Fruit fly (Drosophila melanogaster) whole organism, wandering third instar larva: ENCODE data around the gene Cdk8.

ENCODE experiments used
- CG32264 ChIP-seq: fragments of 200-800 bp; sonication (Bioruptor generic); optimal IDR thresholded peaks from 2 replicates; lab custom pipeline; 2016; ENCODE audit warnings: missing biosample characterization, missing genetic modification characterization
- CG9705 ChIP-seq: fragments of 200-800 bp; sonication (Bioruptor generic); optimal IDR thresholded peaks from 2 replicates; lab custom pipeline; 2018; ENCODE audit warnings: missing biosample characterization, mild to moderate bottlenecking, missing genetic modification characterization
- CrebA ChIP-seq: fragments of 200-800 bp; sonication (Bioruptor generic); optimal IDR thresholded peaks from 2 replicates; lab custom pipeline; 2016; ENCODE audit warnings: missing biosample characterization, mild to moderate bottlenecking, missing genetic modification characterization, borderline replicate concordance
- Dfd ChIP-seq: fragments of >200 bp; optimal IDR thresholded peaks from 2 replicates; lab custom pipeline; 2017; ENCODE audit warnings: missing biosample characterization, missing genetic modification characterization
- Dif ChIP-seq: fragments of 200-275, 200-300 bp; sonication (Bioruptor generic); optimal IDR thresholded peaks from 2 replicates; lab custom pipeline; 2018; ENCODE audit warnings: missing biosample characterization, missing genetic modification characterization; ENCODE audit not compliant: partially characterized antibody
- GATAd ChIP-seq: sonication (Bioruptor generic); optimal IDR thresholded peaks from 2 replicates; lab custom pipeline; 2016; ENCODE audit warnings: missing biosample characterization, missing genetic modification characterization
- HLH106 ChIP-seq: fragments of 200-800 bp; optimal IDR thresholded peaks from 3 replicates; lab custom pipeline; 2019; ENCODE audit warnings: missing biosample characterization, mild to moderate bottlenecking, missing genetic modification characterization, moderate library complexity
- Hnf4 ChIP-seq: fragments of 200-800 bp; sonication (Bioruptor generic); optimal IDR thresholded peaks from 2 replicates; lab custom pipeline; 2016; ENCODE audit warnings: missing biosample characterization, mild to moderate bottlenecking, missing genetic modification characterization
- Hr78 ChIP-seq: fragments of >200 bp; optimal IDR thresholded peaks from 2 replicates; lab custom pipeline; 2017; ENCODE audit warnings: missing biosample characterization, missing genetic modification characterization
- Hr83 ChIP-seq: fragments of 200-300 bp; sonication (Bioruptor generic); optimal IDR thresholded peaks from 2 replicates; lab custom pipeline; 2016; ENCODE audit warnings: missing biosample characterization, mild to moderate bottlenecking, missing genetic modification characterization, moderate library complexity; ENCODE audit not compliant: poor library complexity, severe bottlenecking
- Jra ChIP-seq: sonication (Bioruptor generic); optimal IDR thresholded peaks from 2 replicates; lab custom pipeline; 2016; ENCODE audit warnings: missing biosample characterization, missing genetic modification characterization
- Myc ChIP-seq: fragments of >200 bp; optimal IDR thresholded peaks from 2 replicates; lab custom pipeline; 2017
- N ChIP-seq: fragments of >200 bp; optimal IDR thresholded peaks from 2 replicates; lab custom pipeline; 2018; ENCODE audit warnings: missing biosample characterization, missing external identifiers, missing genetic modification characterization
- OdsH ChIP-seq: fragments of 200-800 bp; sonication (Bioruptor generic); optimal IDR thresholded peaks from 2 replicates; lab custom pipeline; 2016; ENCODE audit warnings: missing biosample characterization, mild to moderate bottlenecking, missing genetic modification characterization
- Rel ChIP-seq, 2 experiments: fragments of 200-800 bp; sonication (Bioruptor generic) in 1 of 2; optimal IDR thresholded peaks; 2 replicates in 1 of 2; 3 replicates in 1 of 2; lab custom pipeline; 2016 to 2019; ENCODE audit warnings: mild to moderate bottlenecking in 2 of 2, missing biosample characterization in 2 of 2, missing genetic modification characterization in 2 of 2, moderate library complexity in 1 of 2
- Vsx2 ChIP-seq: fragments of 200-300, 225-300 bp; sonication (Bioruptor generic); optimal IDR thresholded peaks from 2 replicates; lab custom pipeline; 2018; ENCODE audit warnings: missing biosample characterization, missing genetic modification characterization; ENCODE audit not compliant: partially characterized antibody
- br ChIP-seq: fragments of 200-800 bp; sonication (Bioruptor generic); optimal IDR thresholded peaks from 2 replicates; lab custom pipeline; 2016; ENCODE audit warnings: missing biosample characterization, missing genetic modification characterization
- dl ChIP-seq, 2 experiments: fragments of 175-275, 200-275 bp in 1 of 2; fragments of 200-275 bp in 1 of 2; sonication (Bioruptor generic); optimal IDR thresholded peaks; lab custom pipeline; 2018; ENCODE audit warnings: mild to moderate bottlenecking in 2 of 2, missing biosample characterization in 2 of 2, missing genetic modification characterization in 2 of 2, moderate library complexity in 2 of 2; ENCODE audit not compliant: partially characterized antibody in 2 of 2, insufficient read depth in 1 of 2
- dmrt93B ChIP-seq: fragments of 200-800 bp; sonication (Bioruptor generic); optimal IDR thresholded peaks from 2 replicates; lab custom pipeline; 2018; ENCODE audit warnings: missing biosample characterization, mild to moderate bottlenecking, missing genetic modification characterization
- ey ChIP-seq: fragments of 200-800 bp; sonication (Bioruptor generic); optimal IDR thresholded peaks from 2 replicates; lab custom pipeline; 2016; ENCODE audit warnings: missing biosample characterization, missing genetic modification characterization
- foxo ChIP-seq, 2 experiments: fragments of 200-800 bp; sonication (Bioruptor generic); optimal IDR thresholded peaks; 2 replicates in 1 of 2; 3 replicates in 1 of 2; lab custom pipeline; 2016 to 2017; ENCODE audit warnings: missing biosample characterization in 2 of 2, missing genetic modification characterization in 2 of 2
- h ChIP-seq: fragments of 200-800 bp; sonication (Bioruptor generic); optimal IDR thresholded peaks from 3 replicates; lab custom pipeline; 2016; ENCODE audit warnings: missing biosample characterization, mild to moderate bottlenecking, missing genetic modification characterization
- jim ChIP-seq: fragments of 175-275, 200-325 bp; sonication (Bioruptor generic); optimal IDR thresholded peaks from 2 replicates; lab custom pipeline; 2016; ENCODE audit warnings: missing biosample characterization, mild to moderate bottlenecking, missing genetic modification characterization
- pan ChIP-seq: fragments of >200 bp; optimal IDR thresholded peaks from 2 replicates; lab custom pipeline; 2017
- psq ChIP-seq: fragments of 200-800 bp; sonication (Bioruptor generic); optimal IDR thresholded peaks from 3 replicates; lab custom pipeline; 2017; ENCODE audit warnings: missing biosample characterization, mild to moderate bottlenecking, missing genetic modification characterization, moderate library complexity
- rgr ChIP-seq: fragments of 200-800 bp; sonication (Bioruptor generic); optimal IDR thresholded peaks from 3 replicates; lab custom pipeline; 2016; ENCODE audit warnings: missing biosample characterization, mild to moderate bottlenecking, missing genetic modification characterization
- sage ChIP-seq: fragments of 200-800 bp; sonication (Bioruptor generic); optimal IDR thresholded peaks from 2 replicates; lab custom pipeline; 2016; ENCODE audit warnings: missing biosample characterization, mild to moderate bottlenecking, missing genetic modification characterization
- sv ChIP-seq: fragments of 200-800 bp; sonication (Bioruptor generic); optimal IDR thresholded peaks from 3 replicates; lab custom pipeline; 2016; ENCODE audit warnings: missing biosample characterization, missing genetic modification characterization
- tai ChIP-seq: sonication (Bioruptor generic); optimal IDR thresholded peaks from 2 replicates; lab custom pipeline; 2016; ENCODE audit warnings: missing biosample characterization, missing genetic modification characterization
- usp ChIP-seq: fragments of >200 bp; optimal IDR thresholded peaks from 2 replicates; lab custom pipeline; 2017; ENCODE audit warnings: missing biosample characterization, missing genetic modification characterization
- woc ChIP-seq: sonication (Bioruptor generic); optimal IDR thresholded peaks from 2 replicates; lab custom pipeline; 2016; ENCODE audit warnings: missing biosample characterization, mild to moderate bottlenecking, missing genetic modification characterization

Gene Cdk8

DNA sequence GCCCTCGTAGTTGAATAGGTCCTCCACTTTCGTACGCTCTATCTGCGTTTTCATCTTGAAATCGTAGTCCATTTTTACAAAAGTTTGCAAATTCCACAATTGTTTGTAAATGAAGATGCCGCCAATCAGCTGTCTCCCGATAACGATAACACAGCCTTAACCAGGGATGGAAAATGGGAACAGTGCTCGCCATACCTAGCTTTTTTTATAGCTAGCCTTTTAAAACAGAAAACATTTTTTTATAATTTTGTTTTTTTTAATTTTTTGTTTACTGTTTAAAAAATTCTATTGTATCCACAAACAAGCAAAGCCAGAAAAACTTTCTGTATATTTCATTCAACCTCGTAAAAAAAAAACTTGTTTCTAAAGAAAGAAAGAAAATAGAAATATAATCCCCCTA lies at the start of gene Cdk8:
Cdk8 (minus strand) TSS at position 137 of the 400 bp plus-strand sequence.
- TF ChIP-seq CrebA (GFP tag; lab: Kevin White, UChicago): no peak
- TF ChIP-seq foxo (GFP tag; optimal IDR thresholded peaks at IDR 0.05; lab: Kevin White, UChicago): no peak
- no peak for TF ChIP-seq br (GFP tag; lab: Kevin White, UChicago)
- no peak for TF ChIP-seq Hr78 (GFP tag; lab: Kevin White, UChicago)
- peak; percentile 55 for TF ChIP-seq Myc (lab: Kevin White, UChicago)
- no peak for TF ChIP-seq Hr83 (GFP tag; lab: Kevin White, UChicago)
- no peak for TF ChIP-seq h (GFP tag; lab: Kevin White, UChicago)
- no peak for TF ChIP-seq jim (GFP tag; lab: Kevin White, UChicago)
- no peak for TF ChIP-seq Rel (GFP tag; optimal IDR thresholded peaks at IDR 0.05; lab: Kevin White, UChicago)
- no peak for TF ChIP-seq Rel (tag; optimal IDR thresholded peaks at IDR 0.05; lab: Kevin White, UChicago)
- TF ChIP-seq GATAd: no peak
- no peak for TF ChIP-seq ey (GFP tag; lab: Kevin White, UChicago)
- peak; percentile 2 for TF ChIP-seq sv
- no peak for TF ChIP-seq sage (GFP tag; lab: Kevin White, UChicago)
- TF ChIP-seq CG9705 (GFP tag; lab: Kevin White, UChicago): no peak
- no peak for TF ChIP-seq Jra (GFP tag; lab: Kevin White, UChicago)

DNA sequence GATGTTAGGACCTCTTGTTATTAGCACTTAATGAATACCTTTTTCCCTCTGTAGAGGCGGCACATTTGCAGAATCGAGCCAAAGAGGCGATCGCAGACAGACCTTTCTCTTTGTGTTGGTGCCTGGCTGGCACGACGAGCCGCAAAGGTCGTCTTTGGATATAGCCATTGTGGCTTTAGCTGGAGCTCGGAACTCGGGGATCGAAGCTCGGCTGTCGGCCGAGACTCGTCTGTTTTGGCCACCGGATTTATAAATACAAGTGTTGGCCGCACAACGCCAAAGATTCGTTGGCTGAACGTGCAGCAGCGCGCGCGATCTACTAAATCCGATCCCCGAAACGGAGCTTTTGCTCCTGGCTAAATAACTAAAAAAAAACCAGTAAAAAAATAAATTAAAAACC lies 40.2 kb upstream of the Cdk8 start, which contains the start of gene CG34382:
CG34382 (plus strand) TSS at position 301 of the 400 bp plus-strand sequence.
- TF ChIP-seq foxo (GFP tag; optimal IDR thresholded peaks at IDR 0.05; lab: Kevin White, UChicago) (no peak), br (GFP tag; lab: Kevin White, UChicago) (no peak), Jra (GFP tag; lab: Kevin White, UChicago) (no peak), sage (GFP tag; lab: Kevin White, UChicago) (no peak), N (no peak), sv (no peak), Dfd (GFP tag; lab: Kevin White, UChicago) (no peak), ey (GFP tag; lab: Kevin White, UChicago) (no peak), woc (GFP tag; lab: Kevin White, UChicago) (no peak), GATAd (no peak), dmrt93B (GFP tag; lab: Kevin White, UChicago) (no peak), CrebA (GFP tag; lab: Kevin White, UChicago) (no peak), Rel (GFP tag; optimal IDR thresholded peaks at IDR 0.05; lab: Kevin White, UChicago) (no peak), Rel (tag; optimal IDR thresholded peaks at IDR 0.05; lab: Kevin White, UChicago) (no peak), dl (GFP tag; optimal IDR thresholded peaks at IDR 0.05; lab: Kevin White, UChicago; ENCODE audit: insufficient read depth in 1 of 2, partially characterized antibody in 2 of 2) (no peak), Dif (GFP tag; lab: Kevin White, UChicago) (no peak), Myc (lab: Kevin White, UChicago) (no peak), usp (no peak), Hr83 (GFP tag; lab: Kevin White, UChicago) (no peak), HLH106 (no peak), tai (GFP tag; lab: Kevin White, UChicago) (no peak)

DNA sequence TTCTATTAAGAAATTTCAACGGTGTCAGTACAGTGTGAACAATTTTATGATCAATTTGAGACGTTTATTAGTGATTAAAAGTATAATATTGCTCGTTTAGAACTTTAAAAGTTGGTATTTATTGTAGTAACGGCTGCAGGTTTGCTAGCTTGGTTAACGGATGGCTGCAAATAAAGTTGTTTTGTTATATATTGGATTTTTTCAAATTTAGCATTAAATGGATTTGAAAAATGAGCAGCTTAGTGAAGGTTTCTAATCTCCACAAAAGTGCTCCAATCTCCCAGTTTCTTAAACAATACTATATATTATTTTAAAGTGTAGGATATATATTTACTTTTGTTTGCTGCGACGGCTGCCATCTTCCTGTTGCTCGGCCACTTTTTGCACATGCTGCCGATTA lies 33.6 kb upstream of the Cdk8 start:
- TF ChIP-seq psq (GFP tag; lab: Kevin White, UChicago): no peak
- TF ChIP-seq, all 38 proteins: peak for 0

DNA sequence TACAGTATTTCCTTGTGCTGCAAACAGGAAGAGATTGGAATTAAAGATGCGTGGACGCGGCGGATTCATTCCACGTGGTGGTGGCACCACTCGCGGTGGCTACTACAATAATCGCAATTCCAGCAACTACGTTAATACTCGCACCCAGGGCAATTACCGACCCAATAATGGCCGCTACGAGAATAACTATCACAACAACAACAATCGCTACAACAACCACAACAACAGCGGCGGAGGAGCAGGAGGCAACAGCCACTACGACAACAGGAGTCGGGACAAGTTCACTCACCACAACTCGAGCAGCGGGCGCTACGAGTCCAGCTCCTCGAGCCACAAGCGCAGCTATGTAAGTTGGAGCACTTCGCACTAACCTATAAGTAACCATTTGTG lies 26.6 kb upstream of the Cdk8 start:
- TF ChIP-seq GATAd (no peak), Vsx2 (no peak), CG9705 (GFP tag; lab: Kevin White, UChicago) (no peak), jim (GFP tag; lab: Kevin White, UChicago) (no peak), HLH106 (no peak), h (GFP tag; lab: Kevin White, UChicago) (no peak), pan (lab: Kevin White, UChicago) (no peak), sv (no peak), foxo (GFP tag; optimal IDR thresholded peaks at IDR 0.05; lab: Kevin White, UChicago) (no peak), Myc (lab: Kevin White, UChicago) (no peak), Hnf4 (GFP tag; lab: Kevin White, UChicago) (no peak), Dfd (GFP tag; lab: Kevin White, UChicago) (no peak), Hr83 (GFP tag; lab: Kevin White, UChicago) (no peak), CG32264 (GFP tag; lab: Kevin White, UChicago) (no peak), rgr (GFP tag; lab: Kevin White, UChicago) (no peak), OdsH (GFP tag; lab: Kevin White, UChicago) (no peak), Jra (GFP tag; lab: Kevin White, UChicago) (no peak), br (GFP tag; lab: Kevin White, UChicago) (no peak)
